Fruit fly (Drosophila melanogaster): ENCODE results near the gene CG34299.
A peak's percentile ranks its signal among the peaks of the same experiment; 100 is the strongest.

CG34299 gene

DNA sequence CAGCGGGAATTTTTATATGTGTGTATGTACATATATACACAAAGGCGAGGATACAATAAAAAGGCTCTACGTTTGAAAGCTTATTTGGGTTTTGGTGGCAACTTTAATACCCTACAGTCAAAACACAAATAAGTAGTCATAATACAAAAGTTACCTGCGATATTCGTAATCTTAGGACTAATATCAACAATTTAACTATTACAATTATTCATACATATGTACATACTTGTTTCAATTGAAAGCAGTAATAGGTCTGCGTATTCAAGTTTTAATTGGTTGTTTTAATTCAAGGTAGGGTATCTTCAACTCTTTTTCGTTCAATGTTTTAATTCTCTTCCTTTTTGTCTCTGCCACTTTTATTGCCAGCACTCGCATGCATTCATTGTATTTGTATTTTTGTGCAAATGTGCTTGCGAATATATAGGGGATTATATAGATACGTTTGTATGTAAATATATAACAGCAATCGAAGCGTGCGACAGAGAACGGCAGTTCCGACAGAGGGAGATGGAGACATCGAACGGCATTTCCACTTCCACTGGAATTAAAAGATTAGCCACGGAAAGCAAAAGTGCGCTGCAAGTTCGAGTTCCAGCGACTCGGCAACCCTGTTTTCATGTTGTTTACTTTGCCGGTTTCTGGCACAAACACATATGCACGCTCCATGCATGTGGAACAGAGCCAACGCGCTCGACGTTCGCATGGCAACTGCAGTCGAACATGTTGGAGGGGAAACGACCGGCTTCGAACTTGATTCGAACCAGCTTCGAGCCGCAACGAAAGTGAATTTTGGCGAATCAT, 27.3 kb downstream of the CG34299 start (continued):
- TF ChIP-seq vvl (GFP tag; IDR thresholded peaks at IDR 0.05): peak; percentile 71
- TF ChIP-seq CG2120 (GFP tag; optimal IDR thresholded peaks at IDR 0.05): peak; percentile 48
- peak; percentile 36 for TF ChIP-seq CG1647 (GFP tag; optimal IDR thresholded peaks at IDR 0.05)
- TF ChIP-seq tio (GFP tag; optimal IDR thresholded peaks at IDR 0.05): peak; percentile 14
- TF ChIP-seq crol (GFP tag; IDR thresholded peaks at IDR 0.05): no peak
- no peak for TF ChIP-seq Lim3 (GFP tag; IDR thresholded peaks at IDR 0.05)
- TF ChIP-seq Aef1 (GFP tag; IDR thresholded peaks at IDR 0.05): peak; percentile 20; the same call in 1 of the 3 replicates
- no peak for TF ChIP-seq Hand (GFP tag; optimal IDR thresholded peaks at IDR 0.05)
- no peak for TF ChIP-seq CG6654 (GFP tag; optimal IDR thresholded peaks at IDR 0.05)
- peak; percentile 38 for TF ChIP-seq CG10274 (GFP tag; optimal IDR thresholded peaks at IDR 0.05)
- TF ChIP-seq z (GFP tag; IDR thresholded peaks at IDR 0.05): no peak; the same call in 2 of the 3 replicates
- peak; percentile 37 for TF ChIP-seq CG11723 (GFP tag; optimal IDR thresholded peaks at IDR 0.05)
- peak; percentile 38; the same call in 1 of the 3 replicates for TF ChIP-seq dysf (GFP tag; IDR thresholded peaks at IDR 0.05)
- TF ChIP-seq CG16863 (GFP tag; optimal IDR thresholded peaks at IDR 0.05): peak; percentile 55
- TF ChIP-seq ems (GFP tag; optimal IDR thresholded peaks at IDR 0.05): peak; percentile 33
- peak; percentile 43 for TF ChIP-seq mam (GFP tag; optimal IDR thresholded peaks at IDR 0.05)
- peak; percentile 43 for TF ChIP-seq CG4854 (GFP tag; optimal IDR thresholded peaks at IDR 0.05)
- TF ChIP-seq CG8089 (GFP tag; optimal IDR thresholded peaks at IDR 0.05): peak; percentile 38
- peak; percentile 77 for TF ChIP-seq Adf1 (GFP tag; IDR thresholded peaks at IDR 0.05)
- TF ChIP-seq Bteb2 (GFP tag; optimal IDR thresholded peaks at IDR 0.05): no peak
- TF ChIP-seq CG16779 (GFP tag; IDR thresholded peaks at IDR 0.05): no peak
- no peak for TF ChIP-seq da (GFP tag; optimal IDR thresholded peaks at IDR 0.05)
- TF ChIP-seq H2.0 (GFP tag; IDR thresholded peaks at IDR 0.05): peak; percentile 43; the same call in 1 of the 2 replicates
- no peak for TF ChIP-seq al (GFP tag; IDR thresholded peaks at IDR 0.05)
- no peak for TF ChIP-seq CG34224 (GFP tag; IDR thresholded peaks at IDR 0.05; ENCODE audit: partially characterized antibody)
- TF ChIP-seq croc (GFP tag; conservative IDR thresholded peaks at IDR 0.05): peak; percentile 25; the same call in 2 of the 3 replicates
- TF ChIP-seq CHES-1-like (GFP tag; optimal IDR thresholded peaks at IDR 0.05): peak; percentile 47
- TF ChIP-seq cg (GFP tag; optimal IDR thresholded peaks at IDR 0.05): peak; percentile 80
- TF ChIP-seq E2f2 (GFP tag; IDR thresholded peaks at IDR 0.05): peak; percentile 11; the same call in 1 of the 2 replicates
- TF ChIP-seq tll (GFP tag; optimal IDR thresholded peaks at IDR 0.05): no peak
- no peak for TF ChIP-seq CG2889 (GFP tag; IDR thresholded peaks at IDR 0.05)
- TF ChIP-seq Awh (GFP tag; IDR thresholded peaks at IDR 0.05): no peak
- no peak for TF ChIP-seq inv (GFP tag; IDR thresholded peaks at IDR 0.05; ENCODE audit: partially characterized antibody)
- TF ChIP-seq fd102C (GFP tag; optimal IDR thresholded peaks at IDR 0.05): no peak
- no peak for TF ChIP-seq CG4730 (GFP tag; IDR thresholded peaks at IDR 0.05)
- peak; percentile 48 for TF ChIP-seq CG17359 (tag; optimal IDR thresholded peaks at IDR 0.05)
- TF ChIP-seq usp (GFP tag; optimal IDR thresholded peaks at IDR 0.05): no peak
- TF ChIP-seq hkb (optimal IDR thresholded peaks at IDR 0.05): no peak
- peak; percentile 67 for TF ChIP-seq hkb (GFP tag; IDR thresholded peaks at IDR 0.05)
- peak; percentile 88 for TF ChIP-seq stwl (tag; optimal IDR thresholded peaks at IDR 0.05)
- TF ChIP-seq Hmr (GFP tag; optimal IDR thresholded peaks at IDR 0.05): no peak
- TF ChIP-seq sima (GFP tag; optimal IDR thresholded peaks at IDR 0.05): no peak
- TF ChIP-seq CG14441 (GFP tag; IDR thresholded peaks at IDR 0.05): peak; percentile 55; the same call in 1 of the 2 replicates
- TF ChIP-seq emc (GFP tag; optimal IDR thresholded peaks at IDR 0.05): no peak
- no peak for TF ChIP-seq CG8281 (tag; optimal IDR thresholded peaks at IDR 0.05)
- TF ChIP-seq pzg (GFP tag; optimal IDR thresholded peaks at IDR 0.05): no peak
- TF ChIP-seq gsb (GFP tag; IDR thresholded peaks at IDR 0.05): no peak
- TF ChIP-seq CTCF (GFP tag; optimal IDR thresholded peaks at IDR 0.05): no peak
- TF ChIP-seq toy (GFP tag; IDR thresholded peaks at IDR 0.05): no peak
- peak; percentile 80 for TF ChIP-seq chm (GFP tag; IDR thresholded peaks at IDR 0.05)
- 0 out of 3 replicates have a peak, but pooled peaks have one; percentile 20 for TF ChIP-seq CG3726 (GFP tag; IDR thresholded peaks at IDR 0.05)

Measured in whole organism, embryonic.